Fruit fly (Drosophila melanogaster) whole organism, wandering third instar larva: ENCODE data around the gene Trm7-32.
A peak's percentile ranks its signal among the peaks of the same experiment; 100 is the strongest.

Experiments used
- Abd-B ChIP-seq: fragments of >200 bp; optimal IDR thresholded peaks from 2 replicates; lab custom pipeline; 2017; ENCODE audit warnings: missing biosample characterization, missing genetic modification characterization
- CG32264 ChIP-seq: fragments of 200-800 bp; sonication (Bioruptor generic); optimal IDR thresholded peaks from 2 replicates; lab custom pipeline; 2016; ENCODE audit warnings: missing biosample characterization, missing genetic modification characterization
- CG9705 ChIP-seq: fragments of 200-800 bp; sonication (Bioruptor generic); optimal IDR thresholded peaks from 2 replicates; lab custom pipeline; 2018; ENCODE audit warnings: missing biosample characterization, mild to moderate bottlenecking, missing genetic modification characterization
- CrebA ChIP-seq: fragments of 200-800 bp; sonication (Bioruptor generic); optimal IDR thresholded peaks from 2 replicates; lab custom pipeline; 2016; ENCODE audit warnings: missing biosample characterization, mild to moderate bottlenecking, missing genetic modification characterization, borderline replicate concordance
- Dfd ChIP-seq: fragments of >200 bp; optimal IDR thresholded peaks from 2 replicates; lab custom pipeline; 2017; ENCODE audit warnings: missing biosample characterization, missing genetic modification characterization
- Dif ChIP-seq: fragments of 200-275, 200-300 bp; sonication (Bioruptor generic); optimal IDR thresholded peaks from 2 replicates; lab custom pipeline; 2018; ENCODE audit warnings: missing biosample characterization, missing genetic modification characterization; ENCODE audit not compliant: partially characterized antibody
- GATAd ChIP-seq: sonication (Bioruptor generic); optimal IDR thresholded peaks from 2 replicates; lab custom pipeline; 2016; ENCODE audit warnings: missing biosample characterization, missing genetic modification characterization
- HLH106 ChIP-seq: fragments of 200-800 bp; optimal IDR thresholded peaks from 3 replicates; lab custom pipeline; 2019; ENCODE audit warnings: missing biosample characterization, mild to moderate bottlenecking, missing genetic modification characterization, moderate library complexity
- Hnf4 ChIP-seq: fragments of 200-800 bp; sonication (Bioruptor generic); optimal IDR thresholded peaks from 2 replicates; lab custom pipeline; 2016; ENCODE audit warnings: missing biosample characterization, mild to moderate bottlenecking, missing genetic modification characterization
- Hr78 ChIP-seq: fragments of >200 bp; optimal IDR thresholded peaks from 2 replicates; lab custom pipeline; 2017; ENCODE audit warnings: missing biosample characterization, missing genetic modification characterization
- Hr83 ChIP-seq: fragments of 200-300 bp; sonication (Bioruptor generic); optimal IDR thresholded peaks from 2 replicates; lab custom pipeline; 2016; ENCODE audit warnings: missing biosample characterization, mild to moderate bottlenecking, missing genetic modification characterization, moderate library complexity; ENCODE audit not compliant: poor library complexity, severe bottlenecking
- Jra ChIP-seq: sonication (Bioruptor generic); optimal IDR thresholded peaks from 2 replicates; lab custom pipeline; 2016; ENCODE audit warnings: missing biosample characterization, missing genetic modification characterization
- Mio ChIP-seq: sonication (Bioruptor generic); optimal IDR thresholded peaks from 2 replicates; lab custom pipeline; 2016; ENCODE audit warnings: missing biosample characterization, missing genetic modification characterization
- Myc ChIP-seq: fragments of >200 bp; optimal IDR thresholded peaks from 2 replicates; lab custom pipeline; 2017
- N ChIP-seq: fragments of >200 bp; optimal IDR thresholded peaks from 2 replicates; lab custom pipeline; 2018; ENCODE audit warnings: missing biosample characterization, missing external identifiers, missing genetic modification characterization
- OdsH ChIP-seq: fragments of 200-800 bp; sonication (Bioruptor generic); optimal IDR thresholded peaks from 2 replicates; lab custom pipeline; 2016; ENCODE audit warnings: missing biosample characterization, mild to moderate bottlenecking, missing genetic modification characterization
- Rel ChIP-seq, 2 experiments: fragments of 200-800 bp; sonication (Bioruptor generic) in 1 of 2; optimal IDR thresholded peaks; 2 replicates in 1 of 2; 3 replicates in 1 of 2; lab custom pipeline; 2016 to 2019; ENCODE audit warnings: mild to moderate bottlenecking in 2 of 2, missing biosample characterization in 2 of 2, missing genetic modification characterization in 2 of 2, moderate library complexity in 1 of 2
- Sp1 ChIP-seq: fragments of 200-800 bp; sonication (Bioruptor generic); optimal IDR thresholded peaks from 3 replicates; lab custom pipeline; 2019; ENCODE audit warnings: missing biosample characterization, mild to moderate bottlenecking, missing genetic modification characterization, moderate library complexity
- Vsx2 ChIP-seq: fragments of 200-300, 225-300 bp; sonication (Bioruptor generic); optimal IDR thresholded peaks from 2 replicates; lab custom pipeline; 2018; ENCODE audit warnings: missing biosample characterization, missing genetic modification characterization; ENCODE audit not compliant: partially characterized antibody
- br ChIP-seq: fragments of 200-800 bp; sonication (Bioruptor generic); optimal IDR thresholded peaks from 2 replicates; lab custom pipeline; 2016; ENCODE audit warnings: missing biosample characterization, missing genetic modification characterization
- brk ChIP-seq: fragments of 200-800 bp; sonication (Bioruptor generic); optimal IDR thresholded peaks from 2 replicates; lab custom pipeline; 2016; ENCODE audit warnings: missing biosample characterization, mild to moderate bottlenecking, missing genetic modification characterization
- dl ChIP-seq, 2 experiments: fragments of 175-275, 200-275 bp in 1 of 2; fragments of 200-275 bp in 1 of 2; sonication (Bioruptor generic); optimal IDR thresholded peaks; lab custom pipeline; 2018; ENCODE audit warnings: mild to moderate bottlenecking in 2 of 2, missing biosample characterization in 2 of 2, missing genetic modification characterization in 2 of 2, moderate library complexity in 2 of 2; ENCODE audit not compliant: partially characterized antibody in 2 of 2, insufficient read depth in 1 of 2
- dmrt93B ChIP-seq: fragments of 200-800 bp; sonication (Bioruptor generic); optimal IDR thresholded peaks from 2 replicates; lab custom pipeline; 2018; ENCODE audit warnings: missing biosample characterization, mild to moderate bottlenecking, missing genetic modification characterization
- dsf ChIP-seq: sonication (Bioruptor generic); optimal IDR thresholded peaks from 2 replicates; lab custom pipeline; 2016; ENCODE audit warnings: missing biosample characterization, missing genetic modification characterization, borderline replicate concordance
- ey ChIP-seq: fragments of 200-800 bp; sonication (Bioruptor generic); optimal IDR thresholded peaks from 2 replicates; lab custom pipeline; 2016; ENCODE audit warnings: missing biosample characterization, missing genetic modification characterization
- foxo ChIP-seq, 2 experiments: fragments of 200-800 bp; sonication (Bioruptor generic); optimal IDR thresholded peaks; 2 replicates in 1 of 2; 3 replicates in 1 of 2; lab custom pipeline; 2016 to 2017; ENCODE audit warnings: missing biosample characterization in 2 of 2, missing genetic modification characterization in 2 of 2
- fru ChIP-seq: fragments of 200-800 bp; sonication (Bioruptor generic); optimal IDR thresholded peaks from 3 replicates; lab custom pipeline; 2016; ENCODE audit warnings: missing biosample characterization, mild to moderate bottlenecking, missing genetic modification characterization
- h ChIP-seq: fragments of 200-800 bp; sonication (Bioruptor generic); optimal IDR thresholded peaks from 3 replicates; lab custom pipeline; 2016; ENCODE audit warnings: missing biosample characterization, mild to moderate bottlenecking, missing genetic modification characterization
- jim ChIP-seq: fragments of 175-275, 200-325 bp; sonication (Bioruptor generic); optimal IDR thresholded peaks from 2 replicates; lab custom pipeline; 2016; ENCODE audit warnings: missing biosample characterization, mild to moderate bottlenecking, missing genetic modification characterization
- lola ChIP-seq: fragments of >200 bp; optimal IDR thresholded peaks from 2 replicates; lab custom pipeline; 2017; ENCODE audit warnings: missing biosample characterization, missing genetic modification characterization
- pan ChIP-seq: fragments of >200 bp; optimal IDR thresholded peaks from 2 replicates; lab custom pipeline; 2017
- psq ChIP-seq: fragments of 200-800 bp; sonication (Bioruptor generic); optimal IDR thresholded peaks from 3 replicates; lab custom pipeline; 2017; ENCODE audit warnings: missing biosample characterization, mild to moderate bottlenecking, missing genetic modification characterization, moderate library complexity
- rgr ChIP-seq: fragments of 200-800 bp; sonication (Bioruptor generic); optimal IDR thresholded peaks from 3 replicates; lab custom pipeline; 2016; ENCODE audit warnings: missing biosample characterization, mild to moderate bottlenecking, missing genetic modification characterization
- sage ChIP-seq: fragments of 200-800 bp; sonication (Bioruptor generic); optimal IDR thresholded peaks from 2 replicates; lab custom pipeline; 2016; ENCODE audit warnings: missing biosample characterization, mild to moderate bottlenecking, missing genetic modification characterization
- sv ChIP-seq: fragments of 200-800 bp; sonication (Bioruptor generic); optimal IDR thresholded peaks from 3 replicates; lab custom pipeline; 2016; ENCODE audit warnings: missing biosample characterization, missing genetic modification characterization
- tai ChIP-seq: sonication (Bioruptor generic); optimal IDR thresholded peaks from 2 replicates; lab custom pipeline; 2016; ENCODE audit warnings: missing biosample characterization, missing genetic modification characterization
- usp ChIP-seq: fragments of >200 bp; optimal IDR thresholded peaks from 2 replicates; lab custom pipeline; 2017; ENCODE audit warnings: missing biosample characterization, missing genetic modification characterization
- woc ChIP-seq: sonication (Bioruptor generic); optimal IDR thresholded peaks from 2 replicates; lab custom pipeline; 2016; ENCODE audit warnings: missing biosample characterization, mild to moderate bottlenecking, missing genetic modification characterization

Gene Trm7-32

DNA sequence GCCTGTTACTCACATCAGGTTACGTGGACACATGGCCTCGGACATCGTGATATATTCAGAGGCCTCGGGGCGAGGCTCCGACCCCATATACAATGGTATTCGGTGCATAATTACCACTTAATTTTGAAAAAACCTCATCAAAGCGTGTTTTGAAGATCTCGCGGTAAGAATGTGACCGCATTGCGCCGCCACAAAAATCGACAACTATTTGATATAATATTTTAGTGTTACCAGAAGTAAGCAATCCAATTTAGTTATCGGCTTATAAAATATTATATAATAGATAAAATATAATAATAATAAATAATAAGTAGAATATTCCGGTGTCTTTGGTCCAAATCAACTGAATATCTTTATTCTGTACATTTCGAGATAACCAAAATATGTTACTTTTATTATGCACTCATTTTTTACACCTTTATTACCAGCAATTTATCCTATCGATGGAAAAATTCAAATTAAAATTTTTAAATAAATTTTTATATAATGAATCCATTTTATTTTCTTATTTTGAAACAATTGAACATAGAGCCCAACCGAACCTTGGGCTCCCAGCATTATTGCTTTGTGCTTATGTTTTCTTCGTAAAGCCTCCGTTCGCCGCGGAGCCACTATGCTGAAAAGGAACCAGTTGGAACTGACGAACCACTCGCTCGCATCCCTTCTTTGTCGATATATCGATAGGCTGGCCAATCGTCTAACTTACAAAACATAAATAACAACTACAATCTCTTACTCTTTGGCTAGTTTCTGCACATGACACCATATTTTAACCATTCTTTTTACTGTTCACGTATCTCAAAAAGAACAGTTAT is at the start of gene Trm7-32, which contains the start of gene CG18213:
TSS of gene Trm7-32 (plus strand) at position 690 of the 815 bp plus-strand sequence.
TSS of gene CG18213 (minus strand) at position 211 of the 815 bp plus-strand sequence.
- TF ChIP-seq brk (GFP tag; lab: Kevin White, UChicago) (no peak), OdsH (GFP tag; lab: Kevin White, UChicago) (no peak), foxo (GFP tag; optimal IDR thresholded peaks at IDR 0.05; lab: Kevin White, UChicago) (no peak), pan (lab: Kevin White, UChicago) (no peak), jim (no peak), Hnf4 (GFP tag; lab: Kevin White, UChicago) (peak; percentile 11), Myc (lab: Kevin White, UChicago) (no peak), usp (no peak), dsf (GFP tag; lab: Kevin White, UChicago) (no peak), woc (GFP tag; lab: Kevin White, UChicago) (peak; percentile 52)

DNA sequence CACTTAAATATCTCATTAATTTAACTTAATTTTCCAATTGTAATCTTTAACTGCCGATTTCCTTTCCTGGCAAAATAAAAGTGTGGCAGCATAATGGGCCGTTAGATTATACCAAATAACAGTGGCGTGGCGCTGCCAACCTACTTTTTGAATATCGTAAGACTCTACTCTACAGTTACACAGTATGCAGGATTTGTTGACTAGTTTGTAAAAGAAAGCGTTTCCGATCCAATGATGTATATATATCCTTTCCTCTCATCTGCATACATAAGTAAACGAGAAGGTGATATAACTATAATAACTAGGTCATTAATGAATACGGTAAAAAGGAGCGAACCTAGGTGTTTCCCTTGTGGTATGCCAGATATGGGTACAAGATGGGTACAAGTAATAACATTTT is 48.7 kb upstream of the Trm7-32 start, which contains the start of gene EMC2B:
TSS of gene EMC2B (minus strand) at position 98 of the 400 bp plus-strand sequence.
- TF ChIP-seq Vsx2 (GFP tag; lab: Kevin White, UChicago): no peak
- peak; percentile 21 for TF ChIP-seq ey (GFP tag; lab: Kevin White, UChicago)
- TF ChIP-seq dl (GFP tag; optimal IDR thresholded peaks at IDR 0.05; lab: Kevin White, UChicago; ENCODE audit: insufficient read depth in 1 of 2, partially characterized antibody in 2 of 2): no peak
- TF ChIP-seq sv: no peak
- TF ChIP-seq usp: no peak
- no peak for TF ChIP-seq N (GFP tag; lab: Kevin White, UChicago)
- peak; percentile 53 for TF ChIP-seq h
- TF ChIP-seq tai (GFP tag; lab: Kevin White, UChicago): no peak
- peak; percentile 8 for TF ChIP-seq Mio (GFP tag; lab: Kevin White, UChicago)
- TF ChIP-seq woc (GFP tag; lab: Kevin White, UChicago): peak; percentile 76
- TF ChIP-seq Hr83 (GFP tag; lab: Kevin White, UChicago): peak; percentile 84
- TF ChIP-seq Jra (GFP tag; lab: Kevin White, UChicago): peak; percentile 67
- no peak for TF ChIP-seq Hr78 (GFP tag; lab: Kevin White, UChicago)
- TF ChIP-seq HLH106: peak; percentile 56
- TF ChIP-seq Sp1 (GFP tag; lab: Kevin White, UChicago): peak; percentile 16
- TF ChIP-seq br: peak; percentile 59
- TF ChIP-seq Dif: no peak
- no peak for TF ChIP-seq pan (lab: Kevin White, UChicago)
- TF ChIP-seq sage: no peak
- no peak for TF ChIP-seq dsf (GFP tag; lab: Kevin White, UChicago)
- TF ChIP-seq OdsH (GFP tag; lab: Kevin White, UChicago): peak; percentile 19
- TF ChIP-seq dmrt93B (GFP tag; lab: Kevin White, UChicago): peak; percentile 15
- no peak for TF ChIP-seq jim
- no peak for TF ChIP-seq GATAd (GFP tag; lab: Kevin White, UChicago)
- TF ChIP-seq foxo (GFP tag; optimal IDR thresholded peaks at IDR 0.05; lab: Kevin White, UChicago): peak in 1 of 2 experiments; percentile 71
- peak; percentile 61 for TF ChIP-seq Myc (lab: Kevin White, UChicago)
- no peak for TF ChIP-seq brk (GFP tag; lab: Kevin White, UChicago)
- TF ChIP-seq CrebA (GFP tag; lab: Kevin White, UChicago): no peak
- peak; percentile 57 for TF ChIP-seq fru
- peak; percentile 54 for TF ChIP-seq CG32264 (GFP tag; lab: Kevin White, UChicago)
- no peak for TF ChIP-seq Dfd (GFP tag; lab: Kevin White, UChicago)
- TF ChIP-seq Rel (GFP tag; optimal IDR thresholded peaks at IDR 0.05; lab: Kevin White, UChicago): no peak
- peak; percentile 9 for TF ChIP-seq Rel (tag; optimal IDR thresholded peaks at IDR 0.05; lab: Kevin White, UChicago)
- TF ChIP-seq Abd-B: no peak
- TF ChIP-seq rgr: peak; percentile 46
- TF ChIP-seq psq (GFP tag; lab: Kevin White, UChicago): no peak
- TF ChIP-seq CG9705 (GFP tag; lab: Kevin White, UChicago): peak; percentile 24
- no peak for TF ChIP-seq lola (GFP tag; lab: Kevin White, UChicago)
- TF ChIP-seq Hnf4 (GFP tag; lab: Kevin White, UChicago): peak; percentile 77
